Worm (Caenorhabditis elegans) whole organism, L1 larva: ENCODE data around the gene Y51A2D.1.
A peak's percentile ranks its signal among the peaks of the same experiment; 100 is the strongest.

ENCODE experiments used
- C16A3.4 ChIP-seq: fragments of 150-350 bp; optimal IDR thresholded peaks from 2 replicates; lab custom pipeline; 2014; ENCODE audit warnings: missing biosample characterization, missing genetic modification characterization
- C34B4.2 ChIP-seq: sonication (generic microtip); optimal IDR thresholded peaks from 2 replicates; lab custom pipeline; 2017; ENCODE audit warnings: mild to moderate bottlenecking, missing genetic modification characterization, missing compliant biosample characterization
- F16B12.6 ChIP-seq: fragments of 150-350 bp; optimal IDR thresholded peaks from 2 replicates; lab custom pipeline; 2014; ENCODE audit warnings: missing biosample characterization, missing genetic modification characterization
- aha-1 ChIP-seq: fragments of 150-350 bp; optimal IDR thresholded peaks from 2 replicates; lab custom pipeline; 2014; ENCODE audit warnings: missing biosample characterization, missing genetic modification characterization
- alr-1 ChIP-seq: fragments of 200-800 bp; sonication (Bioruptor generic); optimal IDR thresholded peaks from 2 replicates; lab custom pipeline; 2018; ENCODE audit warnings: borderline replicate concordance, mild to moderate bottlenecking, missing genetic modification characterization, missing compliant biosample characterization
- aly-2 ChIP-seq: fragments of 150-350 bp; optimal IDR thresholded peaks from 2 replicates; lab custom pipeline; 2014; ENCODE audit warnings: missing biosample characterization, missing genetic modification characterization
- ama-1 ChIP-seq: fragments of 150-350 bp; optimal IDR thresholded peaks from 2 replicates; lab custom pipeline; 2014
- blmp-1 ChIP-seq: fragments of 150-350 bp; optimal IDR thresholded peaks from 2 replicates; lab custom pipeline; 2014; ENCODE audit warnings: missing biosample characterization, missing genetic modification characterization
- ceh-82 ChIP-seq, 3 experiments: fragments of 150-350 bp in 1 of 3; sonication (generic microtip) in 2 of 3; optimal IDR thresholded peaks; 2 replicates each; lab custom pipeline; 2014 to 2017; ENCODE audit warnings: missing biosample characterization in 3 of 3, missing genetic modification characterization in 3 of 3
- ceh-88 ChIP-seq: fragments of 200-800 bp; sonication (Bioruptor generic); IDR thresholded peaks from 2 replicates; pipeline ENCODE4 v1.3.6; 2022; ENCODE audit warnings: missing genetic modification characterization, missing compliant biosample characterization
- ces-1 ChIP-seq: fragments of 150-350 bp; optimal IDR thresholded peaks from 2 replicates; lab custom pipeline; 2014; ENCODE audit warnings: missing biosample characterization, missing genetic modification reagents, missing genetic modification characterization
- efl-1 ChIP-seq, 4 experiments: fragments of 150-350 bp; optimal IDR thresholded peaks in 3 of 4; peaks in 1 of 4; 1 replicate in 1 of 4; 2 replicates in 3 of 4; lab custom pipeline; 2014; ENCODE audit warnings: missing biosample characterization in 2 of 4, missing genetic modification characterization in 2 of 4, missing genetic modification reagents in 2 of 4
- efl-3 ChIP-seq: fragments of 200-800 bp; sonication (Bioruptor generic); optimal IDR thresholded peaks from 2 replicates; lab custom pipeline; 2018; ENCODE audit warnings: mild to moderate bottlenecking, missing genetic modification characterization, missing compliant biosample characterization
- egl-13 ChIP-seq: sonication (generic microtip); optimal IDR thresholded peaks from 2 replicates; lab custom pipeline; 2016; ENCODE audit warnings: missing genotype, missing genetic modification reagents, missing genetic modification characterization, missing compliant biosample characterization
- elt-2 ChIP-seq: sonication (generic microtip); optimal IDR thresholded peaks from 2 replicates; lab custom pipeline; 2016; ENCODE audit warnings: missing genetic modification characterization, mild to moderate bottlenecking, inconsistent platforms, missing compliant biosample characterization, missing genetic modification reagents
- elt-3 ChIP-seq, 6 experiments: fragments of 150-350 bp in 1 of 6; sonication (generic microtip); optimal IDR thresholded peaks; 2 replicates each; lab custom pipeline; 2017 to 2018; ENCODE audit warnings: missing biosample characterization in 6 of 6, missing genetic modification characterization in 6 of 6, inconsistent platforms in 1 of 6
- ets-5 ChIP-seq: fragments of 200-800 bp; sonication (Bioruptor generic); IDR thresholded peaks from 2 replicates; pipeline ENCODE4 v1.3.6; 2022; ENCODE audit warnings: missing genetic modification characterization, missing compliant biosample characterization
- fkh-4 ChIP-seq: sonication (generic microtip); optimal IDR thresholded peaks from 2 replicates; lab custom pipeline; 2016; ENCODE audit warnings: missing compliant biosample characterization, missing genetic modification characterization, borderline replicate concordance
- fkh-8 ChIP-seq: sonication (generic microtip); optimal IDR thresholded peaks from 2 replicates; lab custom pipeline; 2016; ENCODE audit warnings: mild to moderate bottlenecking, missing genetic modification characterization, missing compliant biosample characterization
- grh-1 ChIP-seq: fragments of 200-800 bp; sonication (Bioruptor generic); IDR thresholded peaks from 2 replicates; pipeline ENCODE4 v1.3.6; 2022; ENCODE audit warnings: missing genetic modification reagents, missing genetic modification characterization, missing compliant biosample characterization
- hlh-17 ChIP-seq: fragments of 200-800 bp; sonication (Bioruptor generic); optimal IDR thresholded peaks from 2 replicates; lab custom pipeline; 2018; ENCODE audit warnings: missing genetic modification characterization, mild to moderate bottlenecking, missing compliant biosample characterization, moderate library complexity, borderline replicate concordance
- irx-1 ChIP-seq: sonication (generic microtip); optimal IDR thresholded peaks from 2 replicates; lab custom pipeline; 2016; ENCODE audit warnings: missing genetic modification characterization, missing compliant biosample characterization
- isw-1 ChIP-seq: fragments of 200-800 bp; sonication (Bioruptor generic); IDR thresholded peaks from 2 replicates; pipeline ENCODE4 v1.3.6; 2022; ENCODE audit warnings: missing genetic modification characterization, missing compliant biosample characterization
- jun-1 ChIP-seq: fragments of 150-350 bp; optimal IDR thresholded peaks from 2 replicates; lab custom pipeline; 2014; ENCODE audit warnings: missing biosample characterization, missing genetic modification reagents, missing genetic modification characterization
- lin-13 ChIP-seq: fragments of 150-350 bp; optimal IDR thresholded peaks from 2 replicates; lab custom pipeline; 2014; ENCODE audit warnings: missing biosample characterization, missing genetic modification reagents, missing genetic modification characterization
- lin-15B ChIP-seq: fragments of 150-350 bp; sonication (generic microtip); optimal IDR thresholded peaks from 3 replicates; lab custom pipeline; 2014; ENCODE audit warnings: missing biosample characterization, missing genetic modification characterization
- lin-35 ChIP-seq, 2 experiments: fragments of 150-350 bp; optimal IDR thresholded peaks; 2 replicates each; lab custom pipeline; 2014; ENCODE audit warnings: missing biosample characterization in 2 of 2, missing genetic modification characterization in 2 of 2, missing genetic modification reagents in 2 of 2
- lin-39 ChIP-seq: fragments of 150-350 bp; optimal IDR thresholded peaks from 2 replicates; lab custom pipeline; 2014; ENCODE audit warnings: missing biosample characterization, missing genetic modification reagents, missing genetic modification characterization
- lir-3 ChIP-seq: sonication (generic microtip); optimal IDR thresholded peaks from 2 replicates; lab custom pipeline; 2016; ENCODE audit warnings: mild to moderate bottlenecking, missing genetic modification characterization, moderate library complexity, missing compliant biosample characterization; ENCODE audit not compliant: poor library complexity
- lsy-2 ChIP-seq, 2 experiments: fragments of 150-350 bp; optimal IDR thresholded peaks; 2 replicates each; lab custom pipeline; 2014; ENCODE audit warnings: missing biosample characterization in 2 of 2, missing genetic modification characterization in 2 of 2
- mab-9 ChIP-seq: fragments of 200-800 bp; sonication (Bioruptor generic); IDR thresholded peaks from 2 replicates; pipeline ENCODE4 v1.3.6; 2022; ENCODE audit warnings: missing genetic modification reagents, missing genetic modification characterization, missing compliant biosample characterization
- mdl-1 ChIP-seq, 2 experiments: fragments of 150-350 bp; optimal IDR thresholded peaks; 2 replicates each; lab custom pipeline; 2014 to 2017; ENCODE audit warnings: missing biosample characterization in 2 of 2, missing genetic modification characterization in 2 of 2, inconsistent platforms in 1 of 2
- mep-1 ChIP-seq: fragments of 150-350 bp; optimal IDR thresholded peaks from 2 replicates; lab custom pipeline; 2014; ENCODE audit warnings: missing biosample characterization, missing genetic modification characterization
- nhr-12 ChIP-seq: sonication (generic microtip); optimal IDR thresholded peaks from 2 replicates; lab custom pipeline; 2017; ENCODE audit warnings: missing biosample characterization, missing genetic modification characterization
- nhr-20 ChIP-seq: sonication (generic microtip); optimal IDR thresholded peaks from 2 replicates; lab custom pipeline; 2016; ENCODE audit warnings: mild to moderate bottlenecking, missing genetic modification characterization, missing compliant biosample characterization
- nhr-71 ChIP-seq: sonication (generic microtip); optimal IDR thresholded peaks from 2 replicates; lab custom pipeline; 2016; ENCODE audit warnings: mild to moderate bottlenecking, missing genetic modification characterization, moderate library complexity, missing compliant biosample characterization
- nhr-77 ChIP-seq: fragments of 150-350 bp; optimal IDR thresholded peaks from 2 replicates; lab custom pipeline; 2014; ENCODE audit warnings: missing biosample characterization, missing genetic modification characterization
- nhr-85 ChIP-seq: sonication (generic microtip); peaks from one replicate; lab custom pipeline; 2016; ENCODE audit warnings: missing genetic modification characterization, inconsistent platforms, missing compliant biosample characterization
- pax-3 ChIP-seq: fragments of 200-800 bp; sonication (Bioruptor generic); optimal IDR thresholded peaks from 2 replicates; lab custom pipeline; 2018; ENCODE audit warnings: mild to moderate bottlenecking, missing genetic modification characterization, moderate library complexity, missing compliant biosample characterization
- pqm-1 ChIP-seq: sonication (generic microtip); optimal IDR thresholded peaks from 3 replicates; lab custom pipeline; 2017; ENCODE audit warnings: missing biosample characterization, missing genetic modification characterization
- skn-1 ChIP-seq: fragments of 150-350 bp; optimal IDR thresholded peaks from 2 replicates; lab custom pipeline; 2014; ENCODE audit warnings: missing biosample characterization, missing genetic modification characterization
- snpc-4 ChIP-seq: fragments of 150-350 bp; optimal IDR thresholded peaks from 2 replicates; lab custom pipeline; 2014; ENCODE audit warnings: missing biosample characterization, missing genetic modification characterization
- sptf-1 ChIP-seq: fragments of 150-350 bp; optimal IDR thresholded peaks from 2 replicates; lab custom pipeline; 2014; ENCODE audit warnings: missing biosample characterization, missing genetic modification characterization
- swsn-7 ChIP-seq: sonication (generic microtip); optimal IDR thresholded peaks from 2 replicates; lab custom pipeline; 2016; ENCODE audit warnings: missing genetic modification characterization, missing compliant biosample characterization
- tlp-1 ChIP-seq: fragments of 150-350 bp; optimal IDR thresholded peaks from 2 replicates; lab custom pipeline; 2014; ENCODE audit warnings: missing biosample characterization, missing genetic modification characterization
- unc-130 ChIP-seq: fragments of 150-350 bp; optimal IDR thresholded peaks from 2 replicates; lab custom pipeline; 2017; ENCODE audit warnings: missing biosample characterization, missing genetic modification characterization, inconsistent platforms
- unc-86 ChIP-seq: sonication (generic microtip); optimal IDR thresholded peaks from 2 replicates; lab custom pipeline; 2016; ENCODE audit warnings: missing genetic modification characterization, missing compliant biosample characterization
- unc-98 ChIP-seq: fragments of 200-800 bp; sonication (Bioruptor generic); IDR thresholded peaks from 2 replicates; pipeline ENCODE4 v1.3.6; 2022; ENCODE audit warnings: missing genetic modification characterization, missing compliant biosample characterization
- vab-15 ChIP-seq: sonication (generic microtip); optimal IDR thresholded peaks from 2 replicates; lab custom pipeline; 2017; ENCODE audit warnings: missing genotype, mild to moderate bottlenecking, missing genetic modification characterization, missing compliant biosample characterization
- xbp-1 ChIP-seq: sonication (generic microtip); optimal IDR thresholded peaks from 2 replicates; lab custom pipeline; 2016; ENCODE audit warnings: missing genetic modification characterization, missing compliant biosample characterization
- zag-1 ChIP-seq: fragments of 150-350 bp; optimal IDR thresholded peaks from 2 replicates; lab custom pipeline; 2014; ENCODE audit warnings: missing biosample characterization, missing genetic modification characterization
- zip-4 ChIP-seq: fragments of 200-800 bp; sonication (Bioruptor generic); optimal IDR thresholded peaks from 2 replicates; lab custom pipeline; 2018; ENCODE audit warnings: mild to moderate bottlenecking, missing genetic modification characterization, moderate library complexity, missing compliant biosample characterization
- ztf-11 ChIP-seq, 2 experiments: sonication (generic microtip); optimal IDR thresholded peaks; 2 replicates each; lab custom pipeline; 2016 to 2017; ENCODE audit warnings: missing genetic modification characterization in 2 of 2, missing biosample characterization in 1 of 2, missing compliant biosample characterization in 1 of 2

The Y51A2D.1 gene

ce11 chrV:18533606-18534005 is 24.9 kb downstream of the Y51A2D.1 start, which contains the start of gene ints-5:
Gene ints-5 (plus strand): TSS chrV:18533953.
- TF ChIP-seq hlh-17 (GFP tag; lab: Kevin White, UChicago) = no peak
- TF ChIP-seq fkh-8 = peak; percentile 59
- TF ChIP-seq snpc-4 (tag; lab: Kevin White, UChicago) = no peak
- TF ChIP-seq skn-1 (tag; lab: Kevin White, UChicago) = peak; percentile 66
- TF ChIP-seq jun-1 (tag; lab: Kevin White, UChicago) = no peak
- peak; percentile 73 for TF ChIP-seq nhr-20
- no peak for TF ChIP-seq zag-1 (tag; lab: Kevin White, UChicago)
- peak; percentile 10 for TF ChIP-seq irx-1 (tag; lab: Kevin White, UChicago)
- TF ChIP-seq fkh-4 (tag; lab: Kevin White, UChicago) = no peak
- no peak for TF ChIP-seq ceh-88
- TF ChIP-seq lin-13 (GFP tag; lab: Kevin White, UChicago) = peak; percentile 46
- no peak for TF ChIP-seq ztf-11 (tag; optimal IDR thresholded peaks at IDR 0.05; lab: Kevin White, UChicago)
- TF ChIP-seq sptf-1 (tag; lab: Kevin White, UChicago) = no peak
- no peak for TF ChIP-seq efl-3
- TF ChIP-seq isw-1 (GFP tag; lab: Robert Waterston, UW) = peak; percentile 78
- no peak for TF ChIP-seq ama-1 (lab: Kevin White, UChicago)
- peak; percentile 75 for TF ChIP-seq efl-1 (optimal IDR thresholded peaks at IDR 0.05; lab: Kevin White, UChicago)
- TF ChIP-seq efl-1 (GFP tag; optimal IDR thresholded peaks at IDR 0.05 in 1 of 2; lab: Kevin White, UChicago) = peak; percentile 64 to 96
- no peak for TF ChIP-seq pqm-1 (tag; lab: Kevin White, UChicago)
- no peak for TF ChIP-seq nhr-12 (tag; lab: Kevin White, UChicago)
- TF ChIP-seq unc-130 (tag; lab: Kevin White, UChicago) = peak; percentile 50
- peak; percentile 39 for TF ChIP-seq F16B12.6 (tag; lab: Kevin White, UChicago)
- TF ChIP-seq C16A3.4 (tag; lab: Kevin White, UChicago) = peak; percentile 69
- TF ChIP-seq elt-2 (tag; lab: Kevin White, UChicago) = no peak
- peak; percentile 66 for TF ChIP-seq nhr-85 (tag; lab: Kevin White, UChicago)
- peak; percentile 52 for TF ChIP-seq lin-15B
- no peak for TF ChIP-seq ets-5
- no peak for TF ChIP-seq mab-9
- peak; percentile 10 for TF ChIP-seq egl-13 (tag; lab: Kevin White, UChicago)
- TF ChIP-seq ceh-82 (tag; optimal IDR thresholded peaks at IDR 0.05; lab: Kevin White, UChicago) = peak; percentile 35 to 56 (median 38)
- peak; percentile 81 for TF ChIP-seq nhr-71
- peak in 1 of 2 experiments; percentile 11 for TF ChIP-seq mdl-1 (tag; optimal IDR thresholded peaks at IDR 0.05; lab: Kevin White, UChicago)
- no peak for TF ChIP-seq unc-98
- TF ChIP-seq grh-1 (GFP tag; lab: Robert Waterston, UW) = 0 out of 2 replicates have a peak, but pooled peaks have one; percentile 11
- peak; percentile 40 for TF ChIP-seq blmp-1 (tag; lab: Kevin White, UChicago)
- TF ChIP-seq lin-35 (GFP tag; optimal IDR thresholded peaks at IDR 0.05; lab: Kevin White, UChicago) = peak; percentile 56 to 75
- TF ChIP-seq tlp-1 (tag; lab: Kevin White, UChicago) = no peak
- TF ChIP-seq C34B4.2 = no peak
- TF ChIP-seq xbp-1 (tag; lab: Kevin White, UChicago) = peak; percentile 65
- peak; percentile 62 for TF ChIP-seq vab-15 (tag; lab: Kevin White, UChicago)
- peak; percentile 62 to 78 for TF ChIP-seq lsy-2 (tag; optimal IDR thresholded peaks at IDR 0.05; lab: Kevin White, UChicago)
- TF ChIP-seq nhr-77 (tag; lab: Kevin White, UChicago) = peak; percentile 35
- peak; percentile 52 for TF ChIP-seq unc-86 (tag; lab: Kevin White, UChicago)
- TF ChIP-seq lir-3 = no peak
- no peak for TF ChIP-seq aly-2 (tag; lab: Kevin White, UChicago)
- no peak for TF ChIP-seq ces-1
- TF ChIP-seq mep-1 (tag; lab: Kevin White, UChicago) = peak; percentile 57
- no peak for TF ChIP-seq pax-3 (tag; lab: Kevin White, UChicago)
- peak in 1 of 6 experiments; percentile 52 for TF ChIP-seq elt-3 (tag; optimal IDR thresholded peaks at IDR 0.05; lab: Kevin White, UChicago)
- no peak for TF ChIP-seq aha-1
- TF ChIP-seq lin-39 (tag; lab: Kevin White, UChicago) = no peak
- TF ChIP-seq swsn-7 = peak; percentile 62
- peak; percentile 8 for TF ChIP-seq zip-4 (GFP tag; lab: Kevin White, UChicago)
- no peak for TF ChIP-seq alr-1 (tag; lab: Kevin White, UChicago)
